Fruit fly (Drosophila melanogaster) whole organism, embryonic: ENCODE data around the gene Ppm1.

Source experiments
- Adf1 ChIP-seq: fragments of 200-800 bp; sonication (Bioruptor generic); IDR thresholded peaks from 2 replicates; pipeline ENCODE4 v1.3.6; 2022; ENCODE audit warnings: missing biosample characterization, missing genetic modification characterization
- CG11560 ChIP-seq: fragments of 200-800 bp; sonication (Bioruptor generic); IDR thresholded peaks from 3 replicates; pipeline ENCODE4 v1.3.6; 2022; ENCODE audit warnings: missing biosample characterization, missing genetic modification characterization
- CG12299 ChIP-seq: fragments of 200-800 bp; sonication (Bioruptor generic); optimal IDR thresholded peaks from 2 replicates; lab custom pipeline; 2018; ENCODE audit warnings: missing biosample characterization, mild to moderate bottlenecking, missing genetic modification characterization
- CG12391 ChIP-seq: fragments of 200-800 bp; sonication (Bioruptor generic); optimal IDR thresholded peaks from 3 replicates; lab custom pipeline; 2018; ENCODE audit warnings: missing biosample characterization, mild to moderate bottlenecking, missing genetic modification characterization, moderate library complexity
- CG15479 ChIP-seq: fragments of 200-800 bp; sonication (Bioruptor generic); optimal IDR thresholded peaks from 3 replicates; lab custom pipeline; 2019; ENCODE audit warnings: missing biosample characterization, mild to moderate bottlenecking, missing genetic modification characterization, moderate library complexity
- CG1603 ChIP-seq: fragments of 200-800 bp; sonication (Bioruptor generic); optimal IDR thresholded peaks from 2 replicates; lab custom pipeline; 2019; ENCODE audit warnings: missing biosample characterization, mild to moderate bottlenecking, missing genetic modification characterization, moderate library complexity
- CG16779 ChIP-seq: fragments of 200-800 bp; sonication (Bioruptor generic); IDR thresholded peaks from 2 replicates; pipeline ENCODE4 v1.3.6; 2022; ENCODE audit warnings: missing biosample characterization, missing genetic modification characterization
- CG31365 ChIP-seq: fragments of 200-800 bp; sonication (Bioruptor generic); optimal IDR thresholded peaks from 2 replicates; lab custom pipeline; 2018; ENCODE audit warnings: missing biosample characterization, mild to moderate bottlenecking, missing genetic modification characterization
- CG3163 ChIP-seq: fragments of 200-800 bp; sonication (Bioruptor generic); optimal IDR thresholded peaks from 3 replicates; lab custom pipeline; 2016; ENCODE audit warnings: missing biosample characterization, missing genetic modification characterization
- CG3838 ChIP-seq: fragments of 200-800 bp; sonication (Bioruptor generic); optimal IDR thresholded peaks from 3 replicates; lab custom pipeline; 2016; ENCODE audit warnings: missing biosample characterization, missing genetic modification characterization
- CG7372 ChIP-seq: fragments of 200-800 bp; sonication (Bioruptor generic); IDR thresholded peaks from 2 replicates; pipeline ENCODE4 v1.3.6; 2022; ENCODE audit warnings: missing biosample characterization, missing genetic modification characterization
- CG9609 ChIP-seq: fragments of 200-800 bp; sonication (Bioruptor generic); optimal IDR thresholded peaks from 3 replicates; lab custom pipeline; 2016; ENCODE audit warnings: missing biosample characterization, missing genetic modification characterization
- CG9817 ChIP-seq: fragments of 200-800 bp; sonication (Bioruptor generic); optimal IDR thresholded peaks from 2 replicates; lab custom pipeline; 2018; ENCODE audit warnings: missing biosample characterization, mild to moderate bottlenecking, missing genetic modification characterization, moderate library complexity
- D19B ChIP-seq: fragments of 200-800 bp; sonication (Bioruptor generic); optimal IDR thresholded peaks from 2 replicates; lab custom pipeline; 2017; ENCODE audit warnings: missing biosample characterization, mild to moderate bottlenecking, missing genetic modification characterization
- Dip2 ChIP-seq: fragments of 200-800 bp; sonication (Bioruptor generic); IDR thresholded peaks from 2 replicates; pipeline ENCODE4 v1.3.6; 2022; ENCODE audit warnings: missing biosample characterization, missing genetic modification characterization
- Dref ChIP-seq: fragments of 200-800 bp; sonication (Bioruptor generic); IDR thresholded peaks from 2 replicates; pipeline ENCODE4 v1.3.6; 2022; ENCODE audit warnings: missing biosample characterization, missing genetic modification characterization
- Fer1 ChIP-seq: fragments of 200-800 bp; sonication (Bioruptor generic); optimal IDR thresholded peaks from 2 replicates; lab custom pipeline; 2017; ENCODE audit warnings: missing biosample characterization, mild to moderate bottlenecking, missing genetic modification characterization
- HLHmδ ChIP-seq: fragments of 200-800 bp; sonication (Bioruptor generic); optimal IDR thresholded peaks from 2 replicates; lab custom pipeline; 2018; ENCODE audit warnings: missing biosample characterization, mild to moderate bottlenecking, missing genetic modification characterization, moderate library complexity
- Max ChIP-seq: fragments of 200-800 bp; sonication (Bioruptor generic); optimal IDR thresholded peaks from 2 replicates; lab custom pipeline; 2016; ENCODE audit warnings: missing biosample characterization, mild to moderate bottlenecking, missing genetic modification characterization
- Med ChIP-seq: fragments of 200-800 bp; sonication (Bioruptor generic); peaks from one replicate; lab custom pipeline; 2016; ENCODE audit warnings: missing biosample characterization, missing genetic modification characterization, mild to moderate bottlenecking, inconsistent platforms, moderate library complexity
- NK7.1 ChIP-seq: fragments of 200-800 bp; sonication (Bioruptor generic); optimal IDR thresholded peaks from 3 replicates; lab custom pipeline; 2016; ENCODE audit warnings: missing biosample characterization, missing genetic modification characterization
- Spps ChIP-seq: fragments of 200-800 bp; sonication (Bioruptor generic); optimal IDR thresholded peaks from 2 replicates; lab custom pipeline; 2018; ENCODE audit warnings: missing biosample characterization, mild to moderate bottlenecking, missing genetic modification characterization
- Stat92E ChIP-seq, 3 experiments: fragments of >200 bp in 2 of 3; fragments of 200-800 bp in 1 of 3; sonication (Bioruptor generic) in 1 of 3; optimal IDR thresholded peaks; 2 replicates each; lab custom pipeline; 2017 to 2019; ENCODE audit warnings: missing biosample characterization in 3 of 3, missing genetic modification characterization in 3 of 3, mild to moderate bottlenecking in 1 of 3, moderate library complexity in 1 of 3
- ab ChIP-seq: fragments of 200-800 bp; sonication (Bioruptor generic); optimal IDR thresholded peaks from 2 replicates; lab custom pipeline; 2016; ENCODE audit warnings: missing biosample characterization, missing genetic modification characterization
- aop ChIP-seq: fragments of 200-800 bp; sonication (Bioruptor generic); IDR thresholded peaks from 2 replicates; pipeline ENCODE4 v1.3.6; 2022; ENCODE audit warnings: missing biosample characterization, missing genetic modification characterization
- ase ChIP-seq: fragments of 200-800 bp; sonication (Bioruptor generic); IDR thresholded peaks from 3 replicates; pipeline ENCODE4 v1.3.6; 2022; ENCODE audit warnings: missing biosample characterization, missing genetic modification characterization
- cad ChIP-seq: fragments of >200 bp; optimal IDR thresholded peaks from 2 replicates; lab custom pipeline; 2017; ENCODE audit warnings: missing biosample characterization, missing genetic modification characterization
- cg ChIP-seq: fragments of 200-800 bp; sonication (Bioruptor generic); optimal IDR thresholded peaks from 3 replicates; lab custom pipeline; 2019; ENCODE audit warnings: missing biosample characterization, mild to moderate bottlenecking, missing genetic modification characterization, moderate library complexity
- chif ChIP-seq, 2 experiments: fragments of 200-800 bp; sonication (Bioruptor generic); optimal IDR thresholded peaks; 3 replicates each; lab custom pipeline; 2016; ENCODE audit warnings: missing biosample characterization in 2 of 2, missing genetic modification characterization in 2 of 2
- chinmo ChIP-seq: fragments of 200-800 bp; sonication (Bioruptor generic); IDR thresholded peaks from 4 replicates; pipeline ENCODE4 v1.3.6; 2022; ENCODE audit warnings: missing biosample characterization, missing genetic modification characterization; ENCODE audit not compliant: partially characterized antibody
- crc ChIP-seq: fragments of 200-800 bp; sonication (Bioruptor generic); optimal IDR thresholded peaks from 2 replicates; lab custom pipeline; 2016; ENCODE audit warnings: missing biosample characterization, missing genetic modification characterization
- crol ChIP-seq: fragments of 200-800 bp; sonication (Bioruptor generic); IDR thresholded peaks from 2 replicates; pipeline ENCODE4 v1.3.6; 2022; ENCODE audit warnings: missing biosample characterization, missing genetic modification characterization
- dati ChIP-seq: fragments of 200-800 bp; sonication (Bioruptor generic); IDR thresholded peaks from 2 replicates; pipeline ENCODE4 v1.3.6; 2022; ENCODE audit warnings: missing biosample characterization, missing genetic modification characterization
- ems ChIP-seq: fragments of 200-800 bp; sonication (Bioruptor generic); optimal IDR thresholded peaks from 3 replicates; lab custom pipeline; 2016; ENCODE audit warnings: missing biosample characterization, missing genetic modification characterization
- fu2 ChIP-seq: fragments of 200-800 bp; sonication (Bioruptor generic); optimal IDR thresholded peaks from 2 replicates; lab custom pipeline; 2016; ENCODE audit warnings: missing biosample characterization, missing genetic modification characterization
- gce ChIP-seq: fragments of 200-800 bp; sonication (Bioruptor generic); IDR thresholded peaks from 3 replicates; pipeline ENCODE4 v1.3.6; 2022; ENCODE audit warnings: missing biosample characterization, missing genetic modification characterization
- gem ChIP-seq: fragments of 200-800 bp; sonication (Bioruptor generic); optimal IDR thresholded peaks from 2 replicates; lab custom pipeline; 2019; ENCODE audit warnings: missing biosample characterization, mild to moderate bottlenecking, missing genetic modification characterization, moderate library complexity
- jing ChIP-seq: fragments of 200-800 bp; sonication (Bioruptor generic); optimal IDR thresholded peaks from 2 replicates; lab custom pipeline; 2018; ENCODE audit warnings: missing biosample characterization, mild to moderate bottlenecking, missing genetic modification characterization
- klu ChIP-seq: fragments of 200-800 bp; sonication (Bioruptor generic); IDR thresholded peaks from 2 replicates; pipeline ENCODE4 v1.3.6; 2022; ENCODE audit warnings: missing biosample characterization, missing genetic modification characterization
- pb ChIP-seq: fragments of 200-800 bp; sonication (Bioruptor generic); optimal IDR thresholded peaks from 3 replicates; lab custom pipeline; 2016; ENCODE audit warnings: missing biosample characterization, missing genetic modification characterization
- pros ChIP-seq: fragments of 200-800 bp; sonication (Bioruptor generic); optimal IDR thresholded peaks from 3 replicates; lab custom pipeline; 2019; ENCODE audit warnings: missing biosample characterization, mild to moderate bottlenecking, missing genetic modification characterization, moderate library complexity
- pzg ChIP-seq: fragments of 200-800 bp; sonication (Bioruptor generic); optimal IDR thresholded peaks from 3 replicates; lab custom pipeline; 2018; ENCODE audit warnings: missing biosample characterization, mild to moderate bottlenecking, missing genetic modification characterization, moderate library complexity
- sd ChIP-seq: fragments of 200-800 bp; sonication (Bioruptor generic); optimal IDR thresholded peaks from 3 replicates; lab custom pipeline; 2018; ENCODE audit warnings: missing biosample characterization, mild to moderate bottlenecking, missing genetic modification characterization, moderate library complexity
- sens ChIP-seq: fragments of 200-800 bp; sonication (Bioruptor generic); peaks from one replicate; lab custom pipeline; 2016; ENCODE audit warnings: missing biosample characterization, missing genetic modification characterization
- sens-2 ChIP-seq: fragments of 200-800 bp; sonication (Bioruptor generic); IDR thresholded peaks from 2 replicates; pipeline ENCODE4 v1.3.6; 2022; ENCODE audit warnings: missing biosample characterization, missing genetic modification characterization
- ssp ChIP-seq: fragments of 200-800 bp; sonication (Bioruptor generic); IDR thresholded peaks from 2 replicates; pipeline ENCODE4 v1.3.6; 2022; ENCODE audit warnings: missing biosample characterization, missing genetic modification characterization
- tin ChIP-seq: fragments of 200-800 bp; sonication (Bioruptor generic); optimal IDR thresholded peaks from 3 replicates; lab custom pipeline; 2016; ENCODE audit warnings: missing biosample characterization, missing genetic modification characterization
- ttk ChIP-seq: fragments of 200-800 bp; sonication (Bioruptor generic); IDR thresholded peaks from 2 replicates; pipeline ENCODE4 v2.1.2; 2022; ENCODE audit warnings: missing biosample characterization, missing genetic modification characterization
- tx ChIP-seq: fragments of 200-800 bp; sonication (Bioruptor generic); optimal IDR thresholded peaks from 2 replicates; lab custom pipeline; 2016; ENCODE audit warnings: missing biosample characterization, missing genetic modification characterization

The Ppm1 gene

DNA sequence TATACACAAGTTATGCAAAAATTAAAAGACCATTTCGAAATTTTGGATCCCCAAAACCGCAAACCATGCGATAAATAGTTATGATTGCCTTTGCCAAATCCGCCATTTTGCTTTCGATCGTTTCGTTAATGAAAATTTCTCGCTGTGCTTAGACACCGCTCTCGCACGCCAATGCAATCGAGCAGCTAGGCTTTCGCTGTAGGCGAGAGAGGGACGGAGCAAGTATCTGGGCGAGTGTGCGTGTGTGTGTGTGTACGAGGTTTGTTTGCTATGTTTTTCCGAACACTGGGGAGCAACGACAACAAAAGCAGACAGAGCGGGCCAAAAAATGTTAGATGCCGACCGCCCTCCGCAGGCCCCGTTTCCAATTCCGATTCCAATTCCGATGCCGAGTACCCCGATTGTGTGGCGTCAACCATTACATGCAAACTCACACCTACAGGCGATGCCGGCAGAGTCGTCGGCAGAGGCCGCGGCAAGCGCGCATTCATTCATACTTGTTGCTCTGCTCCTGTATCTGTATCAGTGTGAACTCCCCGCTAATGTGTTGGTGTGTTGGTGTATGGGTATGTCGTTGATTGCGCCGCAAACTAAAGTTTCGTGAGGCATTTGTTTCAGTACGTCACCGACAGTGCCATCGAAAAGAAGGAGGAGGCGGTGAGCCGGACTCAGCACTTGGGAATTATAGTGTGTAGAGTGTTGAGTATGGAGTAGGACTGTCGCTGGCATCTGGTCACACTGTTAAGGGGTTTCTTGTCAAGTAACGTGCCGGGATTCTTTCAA lies 46.9 kb downstream of the Ppm1 start (continued):
- TF ChIP-seq klu (GFP tag; lab: Robert Waterston, UW) = peak; percentile 50; the same call in 1 of the 2 replicates
- no peak for TF ChIP-seq Dip2 (GFP tag; lab: Robert Waterston, UW)
- TF ChIP-seq crc (GFP tag; lab: Kevin White, UChicago) = no peak
- peak; percentile 99 for TF ChIP-seq crol (GFP tag; lab: Robert Waterston, UW)
- TF ChIP-seq CG3838 (GFP tag; lab: Kevin White, UChicago) = peak; percentile 79
- TF ChIP-seq sens (GFP tag; lab: Kevin White, UChicago) = peak; percentile 60
- TF ChIP-seq Max = no peak
- 0 out of 2 replicates have a peak, but pooled peaks have one; percentile 29 for TF ChIP-seq CG7372 (GFP tag; lab: Robert Waterston, UW)
- peak; percentile 39; the same call in 1 of the 2 replicates for TF ChIP-seq ttk (GFP tag; lab: Robert Waterston, UW)
- TF ChIP-seq pb (GFP tag; lab: Kevin White, UChicago) = peak; percentile 38
- TF ChIP-seq Fer1 = peak; percentile 74
- TF ChIP-seq Spps (tag; lab: Kevin White, UChicago) = no peak
- TF ChIP-seq CG16779 (GFP tag; lab: Robert Waterston, UW) = no peak
- TF ChIP-seq CG3163 (GFP tag; lab: Kevin White, UChicago) = peak; percentile 59
- TF ChIP-seq Adf1 = peak; percentile 100
- no peak for TF ChIP-seq gce (GFP tag; lab: Robert Waterston, UW)
- no peak for TF ChIP-seq CG11560
- TF ChIP-seq chinmo (GFP tag; lab: Robert Waterston, UW) = peak; percentile 99
- no peak for TF ChIP-seq dati
- peak; percentile 2 for TF ChIP-seq tin (GFP tag; lab: Kevin White, UChicago)
- TF ChIP-seq CG12391 = peak; percentile 0
- peak in 1 of 2 experiments; percentile 11 for TF ChIP-seq chif (GFP tag; optimal IDR thresholded peaks at IDR 0.05; lab: Kevin White, UChicago)
- no peak; the same call in 1 of the 2 replicates for TF ChIP-seq sens-2
- peak; percentile 80 for TF ChIP-seq pros (GFP tag; lab: Kevin White, UChicago)
- no peak for TF ChIP-seq ems (GFP tag; lab: Kevin White, UChicago)
- TF ChIP-seq Stat92E (GFP tag; optimal IDR thresholded peaks at IDR 0.05; lab: Kevin White, UChicago) = peak in 2 of 3 experiments; percentile 31 to 77
- TF ChIP-seq D19B (GFP tag; lab: Kevin White, UChicago) = peak; percentile 0
- peak; percentile 20 for TF ChIP-seq fu2 (GFP tag; lab: Kevin White, UChicago)
- peak; percentile 94 for TF ChIP-seq Med (GFP tag; lab: Kevin White, UChicago)
- TF ChIP-seq CG9817 (tag; lab: Kevin White, UChicago) = peak; percentile 51
- TF ChIP-seq CG15479 (GFP tag; lab: Kevin White, UChicago) = peak; percentile 20
- TF ChIP-seq CG12299 = peak; percentile 51
- TF ChIP-seq gem (tag; lab: Kevin White, UChicago) = peak; percentile 54
- no peak for TF ChIP-seq jing
- peak; percentile 100 for TF ChIP-seq sd (tag; lab: Kevin White, UChicago)
- TF ChIP-seq Dref (GFP tag; lab: Robert Waterston, UW) = 0 out of 2 replicates have a peak, but pooled peaks have one; percentile 35
- TF ChIP-seq ssp (GFP tag; lab: Robert Waterston, UW) = peak; percentile 47
- TF ChIP-seq tx (GFP tag; lab: Kevin White, UChicago) = peak; percentile 52
- peak; percentile 100 for TF ChIP-seq cg (GFP tag; lab: Kevin White, UChicago)
- peak; percentile 1 for TF ChIP-seq NK7.1
- TF ChIP-seq CG31365 (tag; lab: Kevin White, UChicago) = peak; percentile 50
- TF ChIP-seq CG9609 (GFP tag; lab: Kevin White, UChicago) = peak; percentile 21
- TF ChIP-seq pzg = peak; percentile 22
- peak; percentile 52; the same call in 2 of the 3 replicates for TF ChIP-seq ase (GFP tag; lab: Robert Waterston, UW)
- TF ChIP-seq ab (GFP tag; lab: Kevin White, UChicago) = peak; percentile 67
- peak; percentile 75 for TF ChIP-seq HLHmδ (GFP tag; lab: Kevin White, UChicago)
- TF ChIP-seq aop = peak; percentile 68; the same call in 1 of the 2 replicates
- TF ChIP-seq CG1603 (tag; lab: Kevin White, UChicago) = peak; percentile 51
- TF ChIP-seq cad (GFP tag; lab: Kevin White, UChicago) = no peak
